Worm (Caenorhabditis elegans) whole organism, L3 larva: ENCODE results near the gene cri-2.
A peak's percentile ranks its signal among the peaks of the same experiment; 100 is the strongest.

ENCODE experiments used
- R02D3.7 ChIP-seq: fragments of 150-350 bp; optimal IDR thresholded peaks from 2 replicates; lab custom pipeline; 2014; ENCODE audit warnings: missing biosample characterization, missing genetic modification characterization
- ZK546.5 ChIP-seq: sonication (generic microtip); optimal IDR thresholded peaks from 2 replicates; lab custom pipeline; 2017; ENCODE audit warnings: missing biosample characterization, missing genetic modification characterization
- aly-2 ChIP-seq: fragments of 150-350 bp; optimal IDR thresholded peaks from 2 replicates; lab custom pipeline; 2014; ENCODE audit warnings: missing biosample characterization, missing genetic modification characterization
- ceh-28 ChIP-seq: fragments of 150-350 bp; optimal IDR thresholded peaks from 2 replicates; lab custom pipeline; 2014; ENCODE audit warnings: missing biosample characterization, missing genetic modification reagents, missing genetic modification characterization
- ceh-82 ChIP-seq: fragments of 150-350 bp; optimal IDR thresholded peaks from 2 replicates; lab custom pipeline; 2014; ENCODE audit warnings: missing biosample characterization, missing genetic modification characterization
- ceh-9 ChIP-seq: sonication (generic microtip); optimal IDR thresholded peaks from 2 replicates; lab custom pipeline; 2018; ENCODE audit warnings: missing biosample characterization, missing genetic modification characterization
- daf-12 ChIP-seq: fragments of 150-350 bp; optimal IDR thresholded peaks from 2 replicates; lab custom pipeline; 2014; ENCODE audit warnings: missing biosample characterization, missing genetic modification reagents, missing genetic modification characterization
- egl-27 ChIP-seq: sonication (generic microtip); optimal IDR thresholded peaks from 4 replicates; lab custom pipeline; 2017; ENCODE audit warnings: missing biosample characterization, missing genetic modification reagents, missing genetic modification characterization
- egl-5 ChIP-seq: fragments of 150-350 bp; optimal IDR thresholded peaks from 2 replicates; lab custom pipeline; 2017; ENCODE audit warnings: missing biosample characterization, missing genetic modification reagents, missing genetic modification characterization, inconsistent platforms
- elt-1 ChIP-seq: fragments of 150-350 bp; optimal IDR thresholded peaks from 2 replicates; lab custom pipeline; 2014; ENCODE audit warnings: missing biosample characterization, missing genetic modification characterization
- elt-2 ChIP-seq: sonication (generic microtip); optimal IDR thresholded peaks from 2 replicates; lab custom pipeline; 2016; ENCODE audit warnings: missing genetic modification reagents, mild to moderate bottlenecking, missing genetic modification characterization, missing compliant biosample characterization
- elt-3 ChIP-seq, 3 experiments: fragments of 150-350 bp in 1 of 3; sonication (generic microtip) in 2 of 3; optimal IDR thresholded peaks; 2 replicates in 2 of 3; 4 replicates in 1 of 3; lab custom pipeline; 2014 to 2017; ENCODE audit warnings: missing biosample characterization in 3 of 3, missing genetic modification characterization in 3 of 3
- fkh-10 ChIP-seq: sonication (generic microtip); optimal IDR thresholded peaks from 2 replicates; lab custom pipeline; 2017; ENCODE audit warnings: missing biosample characterization, missing genetic modification reagents, missing genetic modification characterization
- fkh-2 ChIP-seq: fragments of 150-350 bp; optimal IDR thresholded peaks from 2 replicates; lab custom pipeline; 2014; ENCODE audit warnings: missing biosample characterization, missing genetic modification reagents, missing genetic modification characterization
- fos-1 ChIP-seq: fragments of 150-350 bp; optimal IDR thresholded peaks from 2 replicates; lab custom pipeline; 2014; ENCODE audit warnings: missing biosample characterization, missing genetic modification characterization
- hmg-11 ChIP-seq: sonication (generic microtip); optimal IDR thresholded peaks from 2 replicates; lab custom pipeline; 2016; ENCODE audit warnings: missing genetic modification characterization, missing compliant biosample characterization
- jun-1 ChIP-seq: fragments of 150-350 bp; optimal IDR thresholded peaks from 2 replicates; lab custom pipeline; 2014; ENCODE audit warnings: missing biosample characterization, missing genetic modification reagents, missing genetic modification characterization
- lin-15B ChIP-seq: fragments of 150-350 bp; optimal IDR thresholded peaks from 2 replicates; lab custom pipeline; 2014; ENCODE audit warnings: missing biosample characterization, missing genetic modification characterization
- lsy-12 ChIP-seq: sonication (generic microtip); optimal IDR thresholded peaks from 2 replicates; lab custom pipeline; 2016; ENCODE audit warnings: mild to moderate bottlenecking, missing genetic modification characterization, missing compliant biosample characterization
- mdl-1 ChIP-seq: fragments of 150-350 bp; optimal IDR thresholded peaks from 2 replicates; lab custom pipeline; 2014; ENCODE audit warnings: missing biosample characterization, missing genetic modification characterization
- mml-1 ChIP-seq: fragments of 150-350 bp; sonication (generic microtip); optimal IDR thresholded peaks from 3 replicates; lab custom pipeline; 2014; ENCODE audit warnings: missing biosample characterization, missing genetic modification characterization
- nfya-1 ChIP-seq: sonication (generic microtip); optimal IDR thresholded peaks from 2 replicates; lab custom pipeline; 2017; ENCODE audit warnings: missing genetic modification characterization, mild to moderate bottlenecking, missing compliant biosample characterization, antibody characterized with exemption, moderate library complexity; ENCODE audit not compliant: insufficient read depth
- nhr-11 ChIP-seq: fragments of 150-350 bp; optimal IDR thresholded peaks from 2 replicates; lab custom pipeline; 2014; ENCODE audit warnings: missing biosample characterization, missing genetic modification characterization
- nhr-12 ChIP-seq: fragments of 150-350 bp; optimal IDR thresholded peaks from 2 replicates; lab custom pipeline; 2014; ENCODE audit warnings: missing biosample characterization, missing genetic modification characterization
- nhr-23 ChIP-seq: fragments of 150-350 bp; optimal IDR thresholded peaks from 2 replicates; lab custom pipeline; 2014; ENCODE audit warnings: missing biosample characterization, missing genetic modification reagents, missing genetic modification characterization
- nhr-237 ChIP-seq: fragments of 150-350 bp; optimal IDR thresholded peaks from 2 replicates; lab custom pipeline; 2014; ENCODE audit warnings: missing biosample characterization, missing genetic modification characterization
- nhr-25 ChIP-seq: sonication (generic microtip); optimal IDR thresholded peaks from 2 replicates; lab custom pipeline; 2017; ENCODE audit warnings: missing biosample characterization, missing genetic modification characterization
- nhr-28 ChIP-seq: fragments of 150-350 bp; optimal IDR thresholded peaks from 2 replicates; lab custom pipeline; 2014; ENCODE audit warnings: missing biosample characterization, missing genetic modification characterization
- nhr-67 ChIP-seq: fragments of 150-350 bp; optimal IDR thresholded peaks from 2 replicates; lab custom pipeline; 2014; ENCODE audit warnings: missing biosample characterization, missing genetic modification characterization
- nhr-76 ChIP-seq: fragments of 150-350 bp; sonication (generic microtip); optimal IDR thresholded peaks from 5 replicates; lab custom pipeline; 2014; ENCODE audit warnings: missing biosample characterization, missing genetic modification characterization
- nhr-77 ChIP-seq: fragments of 150-350 bp; optimal IDR thresholded peaks from 2 replicates; lab custom pipeline; 2014; ENCODE audit warnings: missing biosample characterization, missing genetic modification characterization
- pha-4 ChIP-seq: fragments of 150-350 bp; optimal IDR thresholded peaks from 2 replicates; lab custom pipeline; 2014; ENCODE audit warnings: missing biosample characterization, missing genetic modification reagents, missing genetic modification characterization
- pqm-1 ChIP-seq: fragments of 150-350 bp; optimal IDR thresholded peaks from 2 replicates; lab custom pipeline; 2017; ENCODE audit warnings: missing biosample characterization, missing genetic modification characterization, inconsistent platforms
- sea-2 ChIP-seq: fragments of 150-350 bp; sonication (generic microtip); optimal IDR thresholded peaks from 4 replicates; lab custom pipeline; 2014; ENCODE audit warnings: missing biosample characterization, missing genetic modification reagents, missing genetic modification characterization
- skn-1 ChIP-seq: fragments of 150-350 bp; optimal IDR thresholded peaks from 2 replicates; lab custom pipeline; 2014; ENCODE audit warnings: missing biosample characterization, missing genetic modification characterization
- snpc-4 ChIP-seq: fragments of 150-350 bp; optimal IDR thresholded peaks from 2 replicates; lab custom pipeline; 2014; ENCODE audit warnings: missing biosample characterization, missing genetic modification characterization
- tbx-2 ChIP-seq: sonication (generic microtip); optimal IDR thresholded peaks from 2 replicates; lab custom pipeline; 2016; ENCODE audit warnings: mild to moderate bottlenecking, missing genetic modification characterization, missing compliant biosample characterization
- unc-39 ChIP-seq: sonication (generic microtip); optimal IDR thresholded peaks from 4 replicates; lab custom pipeline; 2017; ENCODE audit warnings: missing biosample characterization, missing genetic modification characterization
- unc-62 ChIP-seq: fragments of 150-350 bp; sonication (generic microtip); optimal IDR thresholded peaks from 4 replicates; lab custom pipeline; 2014; ENCODE audit warnings: missing biosample characterization, missing genetic modification reagents, missing genetic modification characterization
- zag-1 ChIP-seq: fragments of 150-350 bp; optimal IDR thresholded peaks from 2 replicates; lab custom pipeline; 2014; ENCODE audit warnings: missing biosample characterization, missing genetic modification characterization
- ztf-11 ChIP-seq: fragments of 150-350 bp; optimal IDR thresholded peaks from 2 replicates; lab custom pipeline; 2014; ENCODE audit warnings: missing biosample characterization, missing genetic modification characterization
- ztf-4 ChIP-seq: fragments of 150-350 bp; optimal IDR thresholded peaks from 2 replicates; lab custom pipeline; 2014; ENCODE audit warnings: missing biosample characterization, missing genetic modification characterization

The cri-2 gene

ce11 chrV:8242798-8243197 lies 41.2 kb downstream of the cri-2 start, which contains the start of gene C16D9.4:
Gene C16D9.4, minus strand, starts transcription at chrV:8242898.
- TF ChIP-seq nhr-77, result no peak
- TF ChIP-seq ztf-4 (tag; lab: Kevin White, UChicago), result no peak
- TF ChIP-seq lsy-12 (tag; lab: Kevin White, UChicago), result no peak
- TF ChIP-seq elt-3 (tag; optimal IDR thresholded peaks at IDR 0.05; lab: Kevin White, UChicago), result no peak
- no peak for TF ChIP-seq pha-4 (tag; lab: Kevin White, UChicago)
- TF ChIP-seq jun-1, result no peak
- no peak for TF ChIP-seq elt-1 (tag; lab: Kevin White, UChicago)
- TF ChIP-seq nhr-25 (tag; lab: Kevin White, UChicago), result no peak

ce11 chrV:8243201-8243600 lies 41.6 kb downstream of the cri-2 start:
- TF ChIP-seq tbx-2 (tag; lab: Kevin White, UChicago) (no peak), nhr-28 (no peak), elt-2 (tag; lab: Kevin White, UChicago) (peak; percentile 63), hmg-11 (tag; lab: Kevin White, UChicago) (no peak), pqm-1 (tag; lab: Kevin White, UChicago) (peak; percentile 38)

DNA sequence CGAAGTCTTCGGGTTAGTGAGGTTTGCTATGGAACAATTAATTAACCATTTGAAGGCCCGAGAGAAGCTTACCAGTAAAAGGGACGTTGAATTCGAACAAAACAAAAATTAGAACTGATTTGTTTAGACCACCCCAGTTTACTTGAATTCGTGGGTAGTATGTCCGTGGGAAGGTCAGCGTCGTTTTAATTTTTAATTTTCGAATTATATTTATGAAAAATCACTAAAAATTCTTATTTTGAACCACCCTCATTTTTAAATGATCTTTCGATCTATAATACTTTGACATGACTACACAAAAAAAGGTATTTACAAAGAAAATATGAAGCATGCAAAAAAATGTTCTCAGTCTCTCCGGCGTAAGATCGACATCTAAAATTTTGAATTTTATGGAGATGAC lies 43.8 kb downstream of the cri-2 start, which contains the start of gene C16D9.5:
Gene C16D9.5, minus strand, starts transcription at position 101 of the 400 bp plus-strand sequence.
- TF ChIP-seq fos-1 (no peak), lin-15B (tag; lab: Kevin White, UChicago) (no peak), nhr-25 (tag; lab: Kevin White, UChicago) (no peak), skn-1 (tag; lab: Kevin White, UChicago) (no peak), elt-3 (tag; optimal IDR thresholded peaks at IDR 0.05; lab: Kevin White, UChicago) (no peak), zag-1 (tag; lab: Kevin White, UChicago) (no peak), nhr-67 (tag; lab: Kevin White, UChicago) (no peak), ceh-9 (tag; lab: Kevin White, UChicago) (no peak), fkh-2 (no peak), ZK546.5 (tag; lab: Kevin White, UChicago) (no peak), elt-1 (tag; lab: Kevin White, UChicago) (no peak), R02D3.7 (tag; lab: Kevin White, UChicago) (no peak), nhr-11 (tag; lab: Kevin White, UChicago) (no peak), egl-27 (tag; lab: Kevin White, UChicago) (no peak), ztf-11 (tag; lab: Kevin White, UChicago) (no peak), ztf-4 (tag; lab: Kevin White, UChicago) (no peak), fkh-10 (GFP tag; lab: Kevin White, UChicago) (no peak), sea-2 (GFP tag; lab: Kevin White, UChicago) (no peak), mml-1 (tag; lab: Kevin White, UChicago) (no peak)

DNA sequence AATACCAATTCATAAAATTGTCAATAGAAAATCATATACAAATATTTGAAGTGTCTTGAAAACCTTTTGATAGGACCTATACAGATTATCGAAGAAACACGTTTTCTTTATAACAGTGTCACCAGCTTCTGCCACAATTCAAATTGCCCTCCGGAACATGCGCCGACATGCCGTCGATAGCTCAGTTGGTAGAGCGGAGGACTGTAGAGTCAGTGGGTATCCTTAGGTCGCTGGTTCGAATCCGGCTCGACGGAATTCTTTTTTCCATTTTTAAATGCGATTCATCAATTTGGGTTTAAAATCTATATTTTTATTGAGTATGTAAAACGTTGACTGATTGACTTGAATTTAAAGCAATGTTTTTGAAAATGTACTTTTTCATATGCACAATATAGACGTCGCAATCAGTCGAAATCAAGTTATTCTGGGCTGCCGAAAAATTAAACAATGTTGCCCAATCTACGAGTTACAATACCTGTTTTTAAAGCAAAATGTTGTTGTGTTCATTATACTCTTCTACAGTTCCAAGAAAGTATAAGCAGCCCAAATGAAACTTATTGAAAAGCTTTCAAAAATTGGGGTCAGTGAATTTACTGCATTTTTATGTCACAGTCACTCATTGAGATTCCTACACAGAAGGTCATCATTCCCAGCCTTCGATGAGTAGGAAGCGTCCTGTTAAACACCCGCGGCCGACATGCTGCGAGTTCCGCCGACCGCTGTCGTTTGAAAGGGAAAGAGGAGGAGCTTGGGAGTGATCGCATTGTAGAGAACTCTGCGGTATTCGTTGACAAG lies 45.9 kb downstream of the cri-2 start:
- TF ChIP-seq elt-3 (tag; optimal IDR thresholded peaks at IDR 0.05; lab: Kevin White, UChicago) (peak in 1 of 3 experiments; percentile 68), sea-2 (GFP tag; lab: Kevin White, UChicago) (no peak), fkh-2 (no peak), unc-39 (tag; lab: Kevin White, UChicago) (no peak), aly-2 (tag; lab: Kevin White, UChicago) (no peak), ceh-82 (tag; lab: Kevin White, UChicago) (peak; percentile 17), nfya-1 (tag; lab: Kevin White, UChicago) (peak; percentile 69), nhr-11 (tag; lab: Kevin White, UChicago) (no peak), tbx-2 (tag; lab: Kevin White, UChicago) (peak; percentile 14), snpc-4 (tag; lab: Kevin White, UChicago) (peak; percentile 99), nhr-23 (peak; percentile 85), fos-1 (peak; percentile 48), nhr-28 (no peak), nhr-25 (tag; lab: Kevin White, UChicago) (peak; percentile 62), unc-62 (peak; percentile 10), lsy-12 (tag; lab: Kevin White, UChicago) (peak; percentile 53), mml-1 (tag; lab: Kevin White, UChicago) (no peak), elt-2 (tag; lab: Kevin White, UChicago) (peak; percentile 66), elt-1 (tag; lab: Kevin White, UChicago) (no peak), pha-4 (tag; lab: Kevin White, UChicago) (peak; percentile 20), egl-5 (tag; lab: Kevin White, UChicago) (no peak), lin-15B (tag; lab: Kevin White, UChicago) (peak; percentile 53), nhr-76 (tag; lab: Kevin White, UChicago) (no peak), ztf-4 (tag; lab: Kevin White, UChicago) (peak; percentile 20), pqm-1 (tag; lab: Kevin White, UChicago) (peak; percentile 82), daf-12 (tag; lab: Kevin White, UChicago) (no peak), hmg-11 (tag; lab: Kevin White, UChicago) (no peak), skn-1 (tag; lab: Kevin White, UChicago) (no peak), nhr-237 (tag; lab: Kevin White, UChicago) (no peak), nhr-12 (tag; lab: Kevin White, UChicago) (no peak), ceh-28 (tag; lab: Kevin White, UChicago) (peak; percentile 69), egl-27 (tag; lab: Kevin White, UChicago) (peak; percentile 11), mdl-1 (no peak), fkh-10 (GFP tag; lab: Kevin White, UChicago) (no peak)
